Fruit fly (Drosophila melanogaster): Measurements from ENCODE around the gene PH4alphaMP.
A peak's percentile ranks its signal among the peaks of the same experiment; 100 is the strongest.

Gene PH4alphaMP

DNA sequence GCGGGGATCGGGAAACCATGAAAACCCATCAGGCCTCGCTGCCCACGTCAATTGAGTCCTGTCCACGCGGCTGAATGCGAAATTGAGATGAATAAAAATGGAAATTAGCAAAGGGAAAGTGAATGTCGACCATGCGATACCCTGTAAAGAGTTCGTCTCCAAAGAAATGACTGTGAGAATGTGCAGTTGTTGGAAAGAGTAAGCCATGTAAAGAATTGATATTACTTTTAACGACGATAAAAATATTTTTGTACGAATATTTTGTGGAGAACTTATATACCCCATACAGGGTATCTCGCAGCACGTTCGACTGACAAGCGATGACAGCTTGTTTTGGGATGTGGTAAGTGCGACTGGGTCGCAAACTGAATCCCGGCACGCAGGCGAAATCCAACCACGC lies 5.2 kb upstream of the PH4alphaMP start (continued):
- TF ChIP-seq CG8944 (GFP tag; optimal IDR thresholded peaks at IDR 0.05) (peak; percentile 17), bcd (GFP tag; optimal IDR thresholded peaks at IDR 0.05) (peak; percentile 14), CG42726 (GFP tag; IDR thresholded peaks at IDR 0.05; ENCODE audit: partially characterized antibody) (no peak), dysf (GFP tag; IDR thresholded peaks at IDR 0.05) (peak; percentile 57; the same call in 2 of the 3 replicates), Optix (GFP tag; IDR thresholded peaks at IDR 0.05) (no peak), CG17328 (GFP tag; IDR thresholded peaks at IDR 0.05) (peak; percentile 58), tna (GFP tag; IDR thresholded peaks at IDR 0.05; ENCODE audit: partially characterized antibody) (no peak), insv (GFP tag; optimal IDR thresholded peaks at IDR 0.05) (no peak), ara (GFP tag; IDR thresholded peaks at IDR 0.05) (peak; percentile 57), CG16813 (GFP tag; IDR thresholded peaks at IDR 0.05; ENCODE audit: partially characterized antibody) (no peak), CG17186 (GFP tag; optimal IDR thresholded peaks at IDR 0.05) (no peak), trh (GFP tag; optimal IDR thresholded peaks at IDR 0.05) (no peak), CG8388 (GFP tag; optimal IDR thresholded peaks at IDR 0.05) (no peak), usp (GFP tag; optimal IDR thresholded peaks at IDR 0.05) (no peak), Pdp1 (GFP tag; optimal IDR thresholded peaks at IDR 0.05) (peak in 1 of 2 experiments; percentile 31), CG14860 (GFP tag; IDR thresholded peaks at IDR 0.05; ENCODE audit: partially characterized antibody) (no peak), CG2202 (tag; optimal IDR thresholded peaks at IDR 0.05) (no peak), caup (GFP tag; optimal IDR thresholded peaks at IDR 0.05; ENCODE audit: severe bottlenecking) (no peak), CrebB (tag; optimal IDR thresholded peaks at IDR 0.05) (no peak), CG10147 (GFP tag; optimal IDR thresholded peaks at IDR 0.05) (no peak), CG2199 (GFP tag; IDR thresholded peaks at IDR 0.05) (no peak), dm (GFP tag; optimal IDR thresholded peaks at IDR 0.05) (no peak), gcm (GFP tag; optimal IDR thresholded peaks at IDR 0.05) (no peak), shn (GFP tag; optimal IDR thresholded peaks at IDR 0.05) (no peak), Meics (GFP tag; optimal IDR thresholded peaks at IDR 0.05) (peak; percentile 1), Deaf1 (tag; optimal IDR thresholded peaks at IDR 0.05) (no peak), pnt (GFP tag; optimal IDR thresholded peaks at IDR 0.05) (peak; percentile 64), Nf-YC (tag; optimal IDR thresholded peaks at IDR 0.05) (no peak), bbx (GFP tag; IDR thresholded peaks at IDR 0.05; ENCODE audit: partially characterized antibody) (no peak), CG10366 (GFP tag; IDR thresholded peaks at IDR 0.05) (peak; percentile 46), az2 (GFP tag; optimal IDR thresholded peaks at IDR 0.05) (peak; percentile 37), CG14965 (GFP tag; optimal IDR thresholded peaks at IDR 0.05; ENCODE audit: borderline replicate concordance) (no peak), klu (GFP tag; IDR thresholded peaks at IDR 0.05) (no peak), CG14014 (GFP tag; IDR thresholded peaks at IDR 0.05) (no peak), Rfx (GFP tag; IDR thresholded peaks at IDR 0.05) (peak; percentile 45), CG10209 (GFP tag; optimal IDR thresholded peaks at IDR 0.05) (peak; percentile 28), CG1529 (GFP tag; optimal IDR thresholded peaks at IDR 0.05) (no peak), gsb (GFP tag; IDR thresholded peaks at IDR 0.05) (no peak), Med (GFP tag) (no peak), CG30403 (GFP tag; optimal IDR thresholded peaks at IDR 0.05) (peak; percentile 44), CG7963 (GFP tag; IDR thresholded peaks at IDR 0.05; ENCODE audit: partially characterized antibody) (no peak), CG2116 (GFP tag; optimal IDR thresholded peaks at IDR 0.05) (no peak), CG2875 (GFP tag; optimal IDR thresholded peaks at IDR 0.05) (no peak), chinmo (GFP tag; IDR thresholded peaks at IDR 0.05; ENCODE audit: partially characterized antibody) (no peak), Neu2 (GFP tag; optimal IDR thresholded peaks at IDR 0.05; ENCODE audit: borderline replicate concordance) (peak; percentile 12), jing (GFP tag; optimal IDR thresholded peaks at IDR 0.05) (peak; percentile 21), CG4282 (GFP tag; optimal IDR thresholded peaks at IDR 0.05) (no peak), CG17912 (GFP tag; optimal IDR thresholded peaks at IDR 0.05) (no peak), E2f2 (GFP tag; IDR thresholded peaks at IDR 0.05) (no peak), Fer3 (tag; optimal IDR thresholded peaks at IDR 0.05) (no peak), sob (GFP tag; IDR thresholded peaks at IDR 0.05) (peak; percentile 65; the same call in 1 of the 2 replicates)
